Worm (Caenorhabditis elegans) whole organism, L4 larva: ENCODE results near the gene Y32H12A.6.

Source experiments
- ama-1 ChIP-seq: fragments of 150-350 bp; optimal IDR thresholded peaks from 2 replicates; lab custom pipeline; 2014; ENCODE audit warnings: inconsistent platforms, mixed read lengths
- nhr-25 ChIP-seq: sonication (generic microtip); optimal IDR thresholded peaks from 2 replicates; lab custom pipeline; 2017; ENCODE audit warnings: missing genetic modification characterization, mild to moderate bottlenecking, missing compliant biosample characterization, antibody characterized with exemption, moderate library complexity, borderline replicate concordance; ENCODE audit not compliant: insufficient read depth
- nhr-48 ChIP-seq: sonication (generic microtip); optimal IDR thresholded peaks from 2 replicates; lab custom pipeline; 2016; ENCODE audit warnings: mild to moderate bottlenecking, missing genetic modification characterization, missing compliant biosample characterization
- pqm-1 ChIP-seq: sonication (generic microtip); optimal IDR thresholded peaks from 2 replicates; lab custom pipeline; 2017; ENCODE audit warnings: missing biosample characterization, missing genetic modification characterization

DNA sequence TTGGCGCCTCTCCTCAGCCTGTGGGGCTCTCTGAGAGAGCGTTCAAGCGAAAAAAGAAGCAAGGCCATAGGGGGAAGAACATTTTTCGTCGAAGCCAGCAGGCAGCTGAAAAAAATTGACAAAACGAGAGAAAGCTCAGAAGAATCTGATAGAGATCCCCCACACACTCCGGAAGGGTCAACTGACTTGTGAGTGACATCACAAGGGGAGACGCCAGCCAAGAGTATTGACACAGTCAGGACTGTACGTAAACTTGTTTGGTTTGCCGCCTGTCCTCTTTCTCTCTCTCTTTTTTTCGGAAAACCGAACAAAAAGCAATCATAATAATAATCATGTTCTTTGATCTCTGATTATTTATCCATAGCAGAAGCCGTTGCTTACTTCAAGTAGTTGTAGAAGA, 9.1 kb downstream of the Y32H12A.6 start:
- TF ChIP-seq nhr-25 (tag; lab: Kevin White, UChicago): no peak
- no peak for TF ChIP-seq nhr-48 (tag; lab: Kevin White, UChicago)
- TF ChIP-seq ama-1 (lab: Kevin White, UChicago): no peak
- TF ChIP-seq pqm-1 (tag; lab: Kevin White, UChicago): no peak
